Worm (Caenorhabditis elegans) whole organism, late embryonic: ENCODE data around the gene rme-1.

Source experiments
- ama-1 ChIP-seq: fragments of 150-350 bp; optimal IDR thresholded peaks from 2 replicates; lab custom pipeline; 2014
- fkh-6 ChIP-seq: sonication (generic microtip); optimal IDR thresholded peaks from 2 replicates; lab custom pipeline; 2016; ENCODE audit warnings: missing genetic modification characterization, missing compliant biosample characterization
- hlh-13 ChIP-seq: fragments of 200-800 bp; sonication (Bioruptor generic); optimal IDR thresholded peaks from 2 replicates; lab custom pipeline; 2018; ENCODE audit warnings: mild to moderate bottlenecking, missing genetic modification characterization, missing compliant biosample characterization
- nfya-1 ChIP-seq: sonication (generic microtip); optimal IDR thresholded peaks from 2 replicates; lab custom pipeline; 2017; ENCODE audit warnings: missing genetic modification characterization, mild to moderate bottlenecking, missing compliant biosample characterization, antibody characterized with exemption, moderate library complexity
- nhr-11 ChIP-seq: fragments of 150-350 bp; optimal IDR thresholded peaks from 2 replicates; lab custom pipeline; 2014; ENCODE audit warnings: missing biosample characterization, missing genetic modification characterization
- pag-3 ChIP-seq: sonication (generic microtip); optimal IDR thresholded peaks from 2 replicates; lab custom pipeline; 2016; ENCODE audit warnings: missing compliant biosample characterization, missing genetic modification characterization, borderline replicate concordance
- pha-4 ChIP-seq: fragments of 150-350 bp; optimal IDR thresholded peaks from 2 replicates; lab custom pipeline; 2018; ENCODE audit warnings: missing biosample characterization, missing genetic modification reagents, missing genetic modification characterization
- pros-1 ChIP-seq: fragments of 150-350 bp; optimal IDR thresholded peaks from 2 replicates; lab custom pipeline; 2014; ENCODE audit warnings: missing biosample characterization, missing genetic modification reagents, missing genetic modification characterization
- sox-2 ChIP-seq: fragments of 200-800 bp; sonication (Bioruptor generic); IDR thresholded peaks from 2 replicates; pipeline ENCODE4 v1.3.6; 2022; ENCODE audit warnings: missing genetic modification reagents, missing genetic modification characterization, missing compliant biosample characterization

DNA sequence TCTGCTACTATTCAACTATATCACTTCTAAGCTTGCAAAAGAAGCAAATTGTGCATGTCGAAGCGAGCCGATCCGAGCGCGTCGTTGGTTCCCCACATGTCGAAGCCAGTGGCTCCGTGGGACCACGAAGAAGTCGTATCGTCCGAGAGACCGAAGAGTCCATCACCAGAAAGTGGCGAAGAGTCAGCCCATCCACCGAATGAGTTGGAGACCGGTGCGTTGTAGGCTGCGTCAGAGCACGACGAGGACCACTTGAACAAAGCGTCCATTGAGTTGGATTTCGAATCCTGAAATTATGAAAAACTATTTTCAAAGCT is 15.3 kb downstream of the rme-1 start:
- TF ChIP-seq nhr-11 (tag; lab: Kevin White, UChicago): no peak
- no peak for TF ChIP-seq pag-3 (tag; lab: Kevin White, UChicago)
- TF ChIP-seq hlh-13 (GFP tag; lab: Kevin White, UChicago): no peak
- TF ChIP-seq pros-1 (tag; lab: Kevin White, UChicago): no peak
- TF ChIP-seq fkh-6: no peak
- TF ChIP-seq pha-4 (tag; lab: Kevin White, UChicago): no peak
- TF ChIP-seq sox-2: no peak
- TF ChIP-seq nfya-1: no peak
- no peak for TF ChIP-seq ama-1
